Fruit fly (Drosophila melanogaster) whole organism, pupa: ENCODE measurements around the gene CG32365.
A peak's percentile ranks its signal among the peaks of the same experiment; 100 is the strongest.

Experiments used
- CG10348 ChIP-seq: fragments of 200-800 bp; sonication (Bioruptor generic); IDR thresholded peaks from 2 replicates; pipeline ENCODE4 v1.3.6; 2022; ENCODE audit warnings: missing biosample characterization, missing genetic modification characterization
- CG12605 ChIP-seq: fragments of 200-800 bp; sonication (Bioruptor generic); IDR thresholded peaks from 2 replicates; pipeline ENCODE4 v1.3.6; 2022; ENCODE audit warnings: missing biosample characterization, missing genetic modification characterization
- CG13204 ChIP-seq: fragments of 200-800 bp; sonication (Bioruptor generic); optimal IDR thresholded peaks from 2 replicates; lab custom pipeline; 2018; ENCODE audit warnings: missing biosample characterization, mild to moderate bottlenecking, missing genetic modification characterization, moderate library complexity
- CG14655 ChIP-seq: fragments of 200-800 bp; sonication (Bioruptor generic); optimal IDR thresholded peaks from 3 replicates; lab custom pipeline; 2017; ENCODE audit warnings: mild to moderate bottlenecking, missing biosample characterization, missing genetic modification reagents, missing genetic modification characterization
- CG15710 ChIP-seq: fragments of 200-800 bp; sonication (Bioruptor generic); optimal IDR thresholded peaks from 2 replicates; lab custom pipeline; 2018; ENCODE audit warnings: missing biosample characterization, mild to moderate bottlenecking, missing genetic modification characterization, moderate library complexity
- CG17806 ChIP-seq: fragments of 200-800 bp; sonication (Bioruptor generic); optimal IDR thresholded peaks from 2 replicates; lab custom pipeline; 2018; ENCODE audit warnings: missing biosample characterization, mild to moderate bottlenecking, missing genetic modification characterization, moderate library complexity
- CG32121 ChIP-seq: fragments of 200-800 bp; sonication (Bioruptor generic); IDR thresholded peaks from 2 replicates; pipeline ENCODE4 v1.3.6; 2022; ENCODE audit warnings: missing biosample characterization, missing genetic modification characterization
- CG34367 ChIP-seq: fragments of 200-800 bp; sonication (Bioruptor generic); optimal IDR thresholded peaks from 2 replicates; lab custom pipeline; 2018; ENCODE audit warnings: missing biosample characterization, mild to moderate bottlenecking, missing genetic modification characterization
- CG4496 ChIP-seq: fragments of 200-800 bp; sonication (Bioruptor generic); IDR thresholded peaks from 3 replicates; pipeline ENCODE4 v1.3.6; 2022; ENCODE audit warnings: missing biosample characterization, missing genetic modification characterization
- CG8159 ChIP-seq: fragments of 200-800 bp; sonication (Bioruptor generic); optimal IDR thresholded peaks from 3 replicates; lab custom pipeline; 2018; ENCODE audit warnings: missing biosample characterization, mild to moderate bottlenecking, missing genetic modification characterization, moderate library complexity
- CG8301 ChIP-seq: fragments of 200-800 bp; sonication (Bioruptor generic); optimal IDR thresholded peaks from 2 replicates; lab custom pipeline; 2018; ENCODE audit warnings: missing biosample characterization, mild to moderate bottlenecking, missing genetic modification characterization
- CG9948 ChIP-seq: fragments of 200-800 bp; sonication (Bioruptor generic); optimal IDR thresholded peaks from 2 replicates; lab custom pipeline; 2018; ENCODE audit warnings: missing biosample characterization, mild to moderate bottlenecking, missing genetic modification characterization, moderate library complexity
- D1 ChIP-seq: fragments of 200-800 bp; sonication (Bioruptor generic); optimal IDR thresholded peaks from 2 replicates; lab custom pipeline; 2018; ENCODE audit warnings: missing biosample characterization, mild to moderate bottlenecking, missing genetic modification characterization, moderate library complexity
- EcR ChIP-seq: fragments of 200-800 bp; sonication (Bioruptor generic); optimal IDR thresholded peaks from 3 replicates; lab custom pipeline; 2019; ENCODE audit warnings: missing biosample characterization, missing genetic modification characterization, mild to moderate bottlenecking, moderate library complexity, missing genetic modification reagents
- Ets98B ChIP-seq: fragments of 200-800 bp; sonication (Bioruptor generic); IDR thresholded peaks from 2 replicates; pipeline ENCODE4 v1.3.6; 2022; ENCODE audit warnings: missing biosample characterization, missing genetic modification characterization
- Pif1A ChIP-seq: fragments of 200-800 bp; sonication (Bioruptor generic); optimal IDR thresholded peaks from 3 replicates; lab custom pipeline; 2016; ENCODE audit warnings: missing biosample characterization, missing genetic modification characterization
- Pif1B ChIP-seq: fragments of 200-800 bp; sonication (Bioruptor generic); optimal IDR thresholded peaks from 3 replicates; lab custom pipeline; 2016; ENCODE audit warnings: missing biosample characterization, missing genetic modification characterization
- Snoo ChIP-seq: fragments of 200-800 bp; sonication (Bioruptor generic); optimal IDR thresholded peaks from 3 replicates; lab custom pipeline; 2017; ENCODE audit warnings: missing biosample characterization, mild to moderate bottlenecking, missing genetic modification characterization, inconsistent platforms
- fd96Ca ChIP-seq: fragments of 200-800 bp; sonication (Bioruptor generic); IDR thresholded peaks from 3 replicates; pipeline ENCODE4 v1.3.6; 2022; ENCODE audit warnings: missing biosample characterization, missing genetic modification characterization
- gl ChIP-seq: fragments of 200-800 bp; sonication (Bioruptor generic); optimal IDR thresholded peaks from 2 replicates; lab custom pipeline; 2018; ENCODE audit warnings: missing biosample characterization, mild to moderate bottlenecking, missing genetic modification characterization
- rn ChIP-seq: fragments of 200-800 bp; sonication (Bioruptor generic); IDR thresholded peaks from 2 replicates; pipeline ENCODE4 v1.3.6; 2022; ENCODE audit warnings: missing biosample characterization, missing genetic modification characterization

CG32365 gene

DNA sequence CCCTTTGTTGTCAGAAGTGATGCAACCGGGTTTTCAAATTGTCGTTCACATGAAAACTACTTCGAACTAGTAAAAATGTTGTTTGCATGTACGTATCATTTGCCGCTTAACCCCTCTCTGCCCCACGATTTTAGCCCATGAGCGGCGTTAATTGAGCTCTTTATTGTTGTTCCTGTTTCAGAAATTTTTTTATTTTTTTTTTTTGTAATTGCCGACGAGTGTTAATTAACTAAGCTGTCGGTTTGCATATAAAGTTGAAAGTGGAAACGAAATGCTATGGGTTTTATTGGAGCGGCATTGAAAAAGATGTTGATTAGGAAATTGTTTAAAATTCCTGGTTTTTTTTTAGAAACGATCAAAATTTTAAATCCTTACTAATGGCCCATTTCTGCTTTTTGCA lies 30.5 kb upstream of the CG32365 start:
- TF ChIP-seq Ets98B, result no peak
- no peak for TF ChIP-seq EcR (GFP tag; lab: Kevin White, UChicago)
- TF ChIP-seq CG10348 (GFP tag; lab: Robert Waterston, UW), result no peak
- no peak for TF ChIP-seq CG32121 (GFP tag; lab: Robert Waterston, UW)
- TF ChIP-seq CG4496, result no peak
- TF ChIP-seq rn (GFP tag; lab: Robert Waterston, UW), result no peak
- no peak for TF ChIP-seq CG14655 (GFP tag; lab: Kevin White, UChicago)
- TF ChIP-seq CG15710 (tag; lab: Kevin White, UChicago), result no peak
- no peak for TF ChIP-seq CG8301
- TF ChIP-seq Pif1A (GFP tag; lab: Kevin White, UChicago), result no peak
- no peak for TF ChIP-seq D1
- TF ChIP-seq CG17806 (tag; lab: Kevin White, UChicago), result no peak
- no peak for TF ChIP-seq gl (tag; lab: Kevin White, UChicago)
- no peak for TF ChIP-seq Snoo (tag; lab: Kevin White, UChicago)
- TF ChIP-seq fd96Ca, result no peak
- no peak for TF ChIP-seq CG13204 (GFP tag; lab: Kevin White, UChicago)
- TF ChIP-seq Pif1B (GFP tag; lab: Kevin White, UChicago), result no peak
- TF ChIP-seq CG8159 (tag; lab: Kevin White, UChicago), result no peak
- TF ChIP-seq CG9948 (tag; lab: Kevin White, UChicago), result no peak
- TF ChIP-seq CG34367, result no peak

DNA sequence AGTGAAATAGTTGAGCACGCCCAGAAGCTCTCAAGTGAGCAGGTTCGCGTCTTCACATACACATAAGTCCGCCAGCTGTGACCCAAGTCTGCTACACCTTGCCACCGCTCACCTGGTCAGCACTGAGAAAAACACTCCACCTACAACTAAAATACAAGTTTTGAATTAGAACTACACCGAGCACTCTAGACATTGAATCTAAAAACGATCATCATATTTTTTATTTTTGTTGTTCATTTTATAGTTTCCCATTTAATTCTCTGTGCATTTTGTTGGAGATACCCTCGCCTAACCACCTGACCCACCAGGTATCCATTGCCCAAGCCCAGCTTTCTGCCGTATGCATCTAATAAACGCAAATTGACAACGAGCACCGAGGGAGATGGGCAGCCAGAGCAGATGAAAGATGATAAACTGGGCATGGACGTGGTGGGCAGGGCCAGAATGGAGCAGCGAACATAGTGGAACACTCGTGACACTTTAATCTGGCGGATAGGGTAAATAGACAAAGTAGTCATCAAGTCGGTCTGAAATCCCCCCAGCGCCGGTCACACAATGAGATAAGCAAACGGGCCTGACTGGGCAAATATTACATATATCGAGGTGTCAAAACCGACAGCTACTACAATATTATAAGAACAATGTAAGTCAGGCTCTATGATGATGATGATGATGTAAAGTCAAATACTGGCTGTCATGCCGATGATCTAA lies 27.4 kb upstream of the CG32365 start:
- TF ChIP-seq fd96Ca (peak; percentile 44; the same call in 1 of the 3 replicates), Snoo (tag; lab: Kevin White, UChicago) (no peak), CG12605 (GFP tag; lab: Robert Waterston, UW) (0 out of 2 replicates have a peak, but pooled peaks have one; percentile 15), CG34367 (no peak), CG13204 (GFP tag; lab: Kevin White, UChicago) (no peak), rn (GFP tag; lab: Robert Waterston, UW) (peak; percentile 27; the same call in 1 of the 2 replicates), Ets98B (peak; percentile 52), CG9948 (tag; lab: Kevin White, UChicago) (no peak), Pif1B (GFP tag; lab: Kevin White, UChicago) (no peak), CG4496 (peak; percentile 76), Pif1A (GFP tag; lab: Kevin White, UChicago) (no peak), CG15710 (tag; lab: Kevin White, UChicago) (no peak), CG8301 (peak; percentile 18), CG14655 (GFP tag; lab: Kevin White, UChicago) (peak; percentile 21), D1 (no peak), gl (tag; lab: Kevin White, UChicago) (no peak)

DNA sequence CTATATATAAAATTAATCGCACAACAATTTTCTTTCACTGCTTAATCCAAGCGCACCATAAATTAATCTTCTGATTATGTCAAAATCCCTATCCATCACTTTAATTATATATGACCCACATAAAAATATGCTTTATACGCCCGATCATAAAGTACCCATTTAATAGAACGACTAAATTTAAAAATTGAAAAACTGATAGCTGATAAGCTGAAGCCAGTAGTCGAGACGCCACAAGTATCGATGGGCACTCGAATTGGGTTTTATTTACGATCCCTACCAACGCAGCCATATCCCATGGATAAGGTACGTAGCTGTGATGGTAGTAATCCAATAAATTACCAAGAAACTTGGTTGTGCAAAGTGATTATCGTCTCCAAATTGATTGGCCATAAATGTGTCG lies 26.7 kb upstream of the CG32365 start:
- TF ChIP-seq Snoo (tag; lab: Kevin White, UChicago) (no peak), fd96Ca (no peak), CG4496 (no peak), Pif1A (GFP tag; lab: Kevin White, UChicago) (no peak)

DNA sequence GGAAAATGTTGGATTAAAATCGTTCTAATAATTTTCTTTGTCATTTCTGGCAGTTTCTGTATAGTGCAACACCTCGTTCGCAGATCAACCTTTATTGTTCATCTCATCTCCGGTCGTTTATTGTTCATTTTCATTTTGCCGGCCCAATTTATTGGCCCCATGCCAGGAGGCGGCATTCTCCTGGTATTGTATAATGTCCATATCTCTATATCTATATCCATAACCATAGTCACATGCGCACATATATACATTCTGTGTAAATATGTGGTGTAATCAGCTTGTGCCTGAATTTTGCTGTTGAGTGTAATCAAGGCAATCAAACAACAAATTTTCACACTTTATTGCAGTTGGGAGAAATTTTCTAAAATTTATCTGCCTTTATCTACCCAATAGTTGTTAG lies 26.3 kb upstream of the CG32365 start:
- TF ChIP-seq Ets98B (no peak), CG10348 (GFP tag; lab: Robert Waterston, UW) (no peak), D1 (no peak), CG15710 (tag; lab: Kevin White, UChicago) (no peak), CG13204 (GFP tag; lab: Kevin White, UChicago) (no peak), CG9948 (tag; lab: Kevin White, UChicago) (no peak), CG8159 (tag; lab: Kevin White, UChicago) (no peak), EcR (GFP tag; lab: Kevin White, UChicago) (no peak), CG12605 (GFP tag; lab: Robert Waterston, UW) (no peak), CG14655 (GFP tag; lab: Kevin White, UChicago) (no peak), CG17806 (tag; lab: Kevin White, UChicago) (no peak), Pif1B (GFP tag; lab: Kevin White, UChicago) (no peak), fd96Ca (no peak), CG8301 (no peak)

DNA sequence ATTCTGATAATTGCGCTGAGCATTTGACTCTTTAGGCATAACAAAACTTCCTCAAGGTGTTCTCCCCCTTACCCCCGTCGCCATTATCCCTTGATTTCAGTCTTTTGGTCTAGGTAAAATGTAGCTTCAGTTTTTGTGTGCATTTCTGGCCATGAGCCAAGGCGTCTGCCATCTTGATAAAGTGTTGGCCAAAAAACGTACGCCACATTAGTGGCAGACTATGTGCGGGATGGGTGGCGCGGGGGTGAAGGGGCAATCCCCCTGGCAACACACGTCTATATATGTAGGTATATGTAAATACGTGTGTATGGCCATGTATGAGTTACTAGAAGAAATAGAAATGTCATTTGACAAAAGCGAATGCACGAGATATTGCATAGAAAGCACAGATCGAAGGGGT lies 24.8 kb upstream of the CG32365 start:
- TF ChIP-seq CG32121 (GFP tag; lab: Robert Waterston, UW), result peak; percentile 61
- TF ChIP-seq CG4496, result 0 out of 3 replicates have a peak, but pooled peaks have one; percentile 10
- TF ChIP-seq Ets98B, result no peak; the same call in 1 of the 2 replicates
- TF ChIP-seq, all 21 proteins: peak for 2

DNA sequence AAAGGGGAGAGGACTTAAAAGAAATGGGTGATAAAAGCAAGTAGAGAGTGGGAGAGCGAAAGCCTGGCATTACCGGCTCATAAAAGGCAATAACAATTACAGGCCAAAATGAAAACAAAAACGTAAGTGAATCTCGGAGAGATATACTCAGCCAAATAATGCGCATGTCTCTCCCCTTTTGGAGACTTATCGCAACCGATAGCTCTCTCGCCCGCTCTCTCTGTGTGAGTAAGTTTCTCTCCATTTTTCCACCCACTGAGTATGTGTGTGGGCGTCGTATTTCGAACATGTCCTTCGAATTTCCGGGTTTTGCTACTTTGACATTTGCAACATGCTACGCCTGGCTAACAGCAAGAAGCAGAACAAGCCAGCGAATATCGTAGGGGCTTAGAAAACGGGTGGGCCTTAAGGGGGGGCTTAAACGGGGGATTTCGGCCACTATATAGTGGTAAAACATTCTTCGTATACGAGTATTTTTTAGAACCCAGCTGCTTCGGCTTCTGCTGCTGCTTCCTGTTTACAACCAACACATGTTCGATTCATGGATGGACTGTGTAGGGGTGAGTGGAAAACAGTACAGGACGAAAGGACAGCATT lies 21.1 kb upstream of the CG32365 start:
- 0 out of 2 replicates have a peak, but pooled peaks have one; percentile 12 for TF ChIP-seq CG12605 (GFP tag; lab: Robert Waterston, UW)
- no peak for TF ChIP-seq CG4496
